Fruit fly (Drosophila melanogaster): ENCODE results near the gene CG6959.
A peak's percentile ranks its signal among the peaks of the same experiment; 100 is the strongest.

The CG6959 gene

dm6 chr3R:11872692-11873091, 3.4 kb upstream of the CG6959 start (continued):
- TF ChIP-seq CG8119 (GFP tag; IDR thresholded peaks at IDR 0.05) = peak; percentile 39; the same call in 1 of the 3 replicates
- no peak for TF ChIP-seq Lpt (GFP tag; optimal IDR thresholded peaks at IDR 0.05)
- TF ChIP-seq CG8632 (GFP tag; optimal IDR thresholded peaks at IDR 0.05) = peak; percentile 36
- TF ChIP-seq CG3919 (GFP tag; optimal IDR thresholded peaks at IDR 0.05) = peak; percentile 74
- TF ChIP-seq CG6808 (GFP tag; optimal IDR thresholded peaks at IDR 0.05) = no peak
- TF ChIP-seq fkh (GFP tag; optimal IDR thresholded peaks at IDR 0.05) = no peak
- peak; percentile 41 for TF ChIP-seq CG7368 (GFP tag; optimal IDR thresholded peaks at IDR 0.05)

dm6 chr3R:11870135-11870534, 875 bp upstream of the CG6959 start:
- TF ChIP-seq salr (GFP tag; optimal IDR thresholded peaks at IDR 0.05) = no peak
- TF ChIP-seq fkh (GFP tag; optimal IDR thresholded peaks at IDR 0.05) = peak; percentile 17

- TF ChIP-seq CG6792 (GFP tag; optimal IDR thresholded peaks at IDR 0.05) = no peak
- TF ChIP-seq dsx (GFP tag; optimal IDR thresholded peaks at IDR 0.05; ENCODE audit: poor library complexity, severe bottlenecking) = no peak
- no peak for TF ChIP-seq CG8119 (GFP tag; IDR thresholded peaks at IDR 0.05)
- TF ChIP-seq Hr38 (GFP tag; optimal IDR thresholded peaks at IDR 0.05) = no peak
- TF ChIP-seq fkh (GFP tag; optimal IDR thresholded peaks at IDR 0.05) = no peak
- TF ChIP-seq Blimp-1 (GFP tag; optimal IDR thresholded peaks at IDR 0.05) = peak; percentile 11
- peak; percentile 64; the same call in 2 of the 3 replicates for TF ChIP-seq CG6163 (GFP tag; IDR thresholded peaks at IDR 0.05)
- no peak for TF ChIP-seq CG11902 (GFP tag; optimal IDR thresholded peaks at IDR 0.05)
- no peak for TF ChIP-seq acj6 (GFP tag; optimal IDR thresholded peaks at IDR 0.05)
- TF ChIP-seq Hr39 (GFP tag; optimal IDR thresholded peaks at IDR 0.05) = no peak
- no peak for TF ChIP-seq Sox14 (GFP tag; optimal IDR thresholded peaks at IDR 0.05)
- TF ChIP-seq Eip93F (GFP tag; optimal IDR thresholded peaks at IDR 0.05) = no peak
- peak; percentile 41 for TF ChIP-seq CG3032 (tag; optimal IDR thresholded peaks at IDR 0.05)
- no peak for TF ChIP-seq CG1621 (tag; optimal IDR thresholded peaks at IDR 0.05)
- no peak for TF ChIP-seq achi (GFP tag; optimal IDR thresholded peaks at IDR 0.05)
- no peak for TF ChIP-seq Sox15 (GFP tag; optimal IDR thresholded peaks at IDR 0.05)
- no peak for TF ChIP-seq Hr4 (GFP tag; optimal IDR thresholded peaks at IDR 0.05)
- no peak for TF ChIP-seq CG32006 (GFP tag; optimal IDR thresholded peaks at IDR 0.05)
- TF ChIP-seq CG3919 (GFP tag; optimal IDR thresholded peaks at IDR 0.05) = peak; percentile 62
- no peak for TF ChIP-seq CG8632 (GFP tag; optimal IDR thresholded peaks at IDR 0.05)
- TF ChIP-seq salr (GFP tag; optimal IDR thresholded peaks at IDR 0.05) = no peak
- no peak for TF ChIP-seq vri (GFP tag; optimal IDR thresholded peaks at IDR 0.05)
- TF ChIP-seq svp (GFP tag) = peak; percentile 73
- TF ChIP-seq CG31627 (GFP tag; optimal IDR thresholded peaks at IDR 0.05) = no peak
- TF ChIP-seq Ets96B (tag; optimal IDR thresholded peaks at IDR 0.05) = peak; percentile 64
- no peak for TF ChIP-seq esn (GFP tag; optimal IDR thresholded peaks at IDR 0.05)
- TF ChIP-seq CG15336 (GFP tag; IDR thresholded peaks at IDR 0.05) = no peak
- no peak for TF ChIP-seq CG4318 (GFP tag; optimal IDR thresholded peaks at IDR 0.05)
- TF ChIP-seq dac (GFP tag; optimal IDR thresholded peaks at IDR 0.05) = peak; percentile 8
- TF ChIP-seq CG10669 (GFP tag; optimal IDR thresholded peaks at IDR 0.05) = peak; percentile 35
- TF ChIP-seq Sox102F (GFP tag; optimal IDR thresholded peaks at IDR 0.05) = no peak
- peak; percentile 34 for TF ChIP-seq spab (GFP tag; optimal IDR thresholded peaks at IDR 0.05)
- TF ChIP-seq Eip78C (GFP tag) = peak; percentile 29
- peak; percentile 26 for TF ChIP-seq CG6808 (GFP tag; optimal IDR thresholded peaks at IDR 0.05)
- TF ChIP-seq Met (GFP tag; optimal IDR thresholded peaks at IDR 0.05) = no peak
- no peak for TF ChIP-seq fd59A (GFP tag; optimal IDR thresholded peaks at IDR 0.05)
- no peak for TF ChIP-seq topi (GFP tag; optimal IDR thresholded peaks at IDR 0.05)
- peak; percentile 18 for TF ChIP-seq cyc (GFP tag; optimal IDR thresholded peaks at IDR 0.05)
- TF ChIP-seq Ets21C (GFP tag; optimal IDR thresholded peaks at IDR 0.05) = no peak
- TF ChIP-seq CG9139 (GFP tag; optimal IDR thresholded peaks at IDR 0.05) = no peak
- no peak for TF ChIP-seq CG34406 (GFP tag; optimal IDR thresholded peaks at IDR 0.05)
- 0 out of 2 replicates have a peak, but pooled peaks have one; percentile 26 for TF ChIP-seq Gug (GFP tag; IDR thresholded peaks at IDR 0.05)
- TF ChIP-seq CG6276 (GFP tag; optimal IDR thresholded peaks at IDR 0.05) = peak; percentile 48
- no peak for TF ChIP-seq CG11294 (GFP tag; IDR thresholded peaks at IDR 0.05)
- no peak for TF ChIP-seq Eip75B (GFP tag; optimal IDR thresholded peaks at IDR 0.05)
- TF ChIP-seq pdm3 (GFP tag; optimal IDR thresholded peaks at IDR 0.05) = no peak
Observed at dm6 chr3R:11869675-11870074, 415 bp upstream of the CG6959 start.

All from whole organism, prepupa.